Worm (Caenorhabditis elegans) whole organism, mixed stage, embryonic: ENCODE data around the gene W09G12.10.

ENCODE experiments used
- M03D4.4 ChIP-seq: sonication (generic microtip); optimal IDR thresholded peaks from 2 replicates; lab custom pipeline; 2017; ENCODE audit warnings: mild to moderate bottlenecking, missing genetic modification characterization, missing compliant biosample characterization
- ces-1 ChIP-seq: fragments of 150-350 bp; optimal IDR thresholded peaks from 2 replicates; lab custom pipeline; 2014; ENCODE audit warnings: missing biosample characterization, missing genetic modification reagents, missing genetic modification characterization
- elt-3 ChIP-seq: fragments of 150-350 bp; optimal IDR thresholded peaks from 2 replicates; lab custom pipeline; 2014; ENCODE audit warnings: missing biosample characterization, missing genetic modification characterization
- hlh-1 ChIP-seq: fragments of 150-350 bp; optimal IDR thresholded peaks from 2 replicates; lab custom pipeline; 2014; ENCODE audit warnings: missing biosample characterization, missing genetic modification reagents, missing genetic modification characterization
- mab-5 ChIP-seq: fragments of 150-350 bp; optimal IDR thresholded peaks from 2 replicates; lab custom pipeline; 2014; ENCODE audit warnings: missing biosample characterization, missing genetic modification characterization
- pha-4 ChIP-seq: fragments of 150-350 bp; optimal IDR thresholded peaks from 2 replicates; lab custom pipeline; 2018; ENCODE audit warnings: missing biosample characterization, missing genetic modification reagents, missing genetic modification characterization
- unc-120 ChIP-seq: sonication (generic microtip); optimal IDR thresholded peaks from 2 replicates; lab custom pipeline; 2017; ENCODE audit warnings: missing genetic modification characterization, missing compliant biosample characterization; ENCODE audit not compliant: poor library complexity, severe bottlenecking
- unc-39 ChIP-seq: fragments of 150-350 bp; optimal IDR thresholded peaks from 2 replicates; lab custom pipeline; 2014; ENCODE audit warnings: missing biosample characterization, missing genetic modification characterization

ce11 chrIV:1255632-1256031 is 34.5 kb upstream of the W09G12.10 start, which contains the start of gene clec-167:
- TF ChIP-seq elt-3 (tag; lab: Kevin White, UChicago) (no peak), M03D4.4 (tag; lab: Kevin White, UChicago) (no peak), unc-120 (no peak), ces-1 (no peak), pha-4 (tag; lab: Kevin White, UChicago) (no peak), hlh-1 (tag; lab: Kevin White, UChicago) (no peak), mab-5 (no peak), unc-39 (tag; lab: Kevin White, UChicago) (no peak)
